Worm (Caenorhabditis elegans) whole organism, L1 larva: ENCODE data around the gene ncs-6.

Experiments used
- ama-1 ChIP-seq: fragments of 150-350 bp; optimal IDR thresholded peaks from 2 replicates; lab custom pipeline; 2014
- hlh-17 ChIP-seq: fragments of 200-800 bp; sonication (Bioruptor generic); optimal IDR thresholded peaks from 2 replicates; lab custom pipeline; 2018; ENCODE audit warnings: missing genetic modification characterization, mild to moderate bottlenecking, missing compliant biosample characterization, moderate library complexity, borderline replicate concordance
- lir-3 ChIP-seq: sonication (generic microtip); optimal IDR thresholded peaks from 2 replicates; lab custom pipeline; 2016; ENCODE audit warnings: mild to moderate bottlenecking, missing genetic modification characterization, moderate library complexity, missing compliant biosample characterization; ENCODE audit not compliant: poor library complexity
- mab-9 ChIP-seq: fragments of 200-800 bp; sonication (Bioruptor generic); IDR thresholded peaks from 2 replicates; pipeline ENCODE4 v1.3.6; 2022; ENCODE audit warnings: missing genetic modification reagents, missing genetic modification characterization, missing compliant biosample characterization
- tbx-2 ChIP-seq: sonication (generic microtip); optimal IDR thresholded peaks from 2 replicates; lab custom pipeline; 2016; ENCODE audit warnings: missing genetic modification characterization, missing compliant biosample characterization
- vab-15 ChIP-seq: sonication (generic microtip); optimal IDR thresholded peaks from 2 replicates; lab custom pipeline; 2017; ENCODE audit warnings: missing genotype, mild to moderate bottlenecking, missing genetic modification characterization, missing compliant biosample characterization
- xbp-1 ChIP-seq: sonication (generic microtip); optimal IDR thresholded peaks from 2 replicates; lab custom pipeline; 2016; ENCODE audit warnings: missing genetic modification characterization, missing compliant biosample characterization

DNA sequence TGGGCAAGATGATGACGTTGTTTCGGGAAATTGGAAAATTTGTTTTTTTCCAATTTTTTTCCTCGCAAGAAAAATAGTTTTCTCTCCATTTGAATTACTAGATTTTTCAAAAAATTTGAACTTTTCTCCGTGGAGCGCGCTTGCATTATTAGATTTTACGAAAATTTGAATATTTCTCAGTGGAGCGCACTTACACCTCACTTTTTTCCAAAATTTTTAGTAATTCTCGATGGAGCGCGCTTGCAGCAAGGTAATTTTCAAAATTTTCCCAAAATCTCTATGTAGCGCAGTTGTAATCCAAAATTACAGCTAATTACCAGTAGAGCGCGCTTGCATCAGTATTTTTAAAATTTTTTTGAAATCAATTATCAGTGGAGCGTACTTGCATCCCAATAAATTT lies 26.4 kb upstream of the ncs-6 start:
- no peak for TF ChIP-seq hlh-17 (GFP tag; lab: Kevin White, UChicago)
- no peak for TF ChIP-seq lir-3 (tag; lab: Kevin White, UChicago)
- TF ChIP-seq vab-15: no peak
- no peak for TF ChIP-seq xbp-1 (tag; lab: Kevin White, UChicago)
- TF ChIP-seq mab-9: no peak
- no peak for TF ChIP-seq ama-1 (lab: Kevin White, UChicago)
- no peak for TF ChIP-seq tbx-2 (tag; lab: Kevin White, UChicago)
